Worm (Caenorhabditis elegans) whole organism, L2 larva: Measurements from ENCODE around the gene nex-2.

ENCODE experiments used
- R02D3.7 ChIP-seq: fragments of 150-350 bp; optimal IDR thresholded peaks from 2 replicates; lab custom pipeline; 2014; ENCODE audit warnings: missing biosample characterization, missing genetic modification characterization
- ZK546.5 ChIP-seq: sonication (generic microtip); optimal IDR thresholded peaks from 2 replicates; lab custom pipeline; 2017; ENCODE audit warnings: missing biosample characterization, missing genetic modification characterization
- alr-1 ChIP-seq: fragments of 150-350 bp; optimal IDR thresholded peaks from 2 replicates; lab custom pipeline; 2014; ENCODE audit warnings: missing biosample characterization, missing genetic modification characterization
- aly-2 ChIP-seq: fragments of 150-350 bp; optimal IDR thresholded peaks from 2 replicates; lab custom pipeline; 2014; ENCODE audit warnings: missing biosample characterization, missing genetic modification characterization
- ceh-16 ChIP-seq: fragments of 150-350 bp; optimal IDR thresholded peaks from 2 replicates; lab custom pipeline; 2014; ENCODE audit warnings: missing biosample characterization, missing genetic modification characterization
- crh-2 ChIP-seq: sonication (generic microtip); optimal IDR thresholded peaks from 2 replicates; lab custom pipeline; 2017; ENCODE audit warnings: missing biosample characterization, missing genetic modification characterization
- dmd-4 ChIP-seq: sonication (generic microtip); optimal IDR thresholded peaks from 2 replicates; lab custom pipeline; 2017; ENCODE audit warnings: missing biosample characterization, missing genetic modification characterization
- egl-27 ChIP-seq: sonication (generic microtip); optimal IDR thresholded peaks from 3 replicates; lab custom pipeline; 2017; ENCODE audit warnings: missing biosample characterization, missing genetic modification reagents, missing genetic modification characterization
- fos-1 ChIP-seq: fragments of 150-350 bp; optimal IDR thresholded peaks from 2 replicates; lab custom pipeline; 2014; ENCODE audit warnings: missing biosample characterization, missing genetic modification characterization
- gmeb-1 ChIP-seq: fragments of 150-350 bp; optimal IDR thresholded peaks from 2 replicates; lab custom pipeline; 2014; ENCODE audit warnings: missing biosample characterization, missing genetic modification characterization
- mab-5 ChIP-seq: fragments of 150-350 bp; optimal IDR thresholded peaks from 2 replicates; lab custom pipeline; 2014; ENCODE audit warnings: missing biosample characterization, missing genetic modification characterization
- mbf-1 ChIP-seq: sonication (generic microtip); optimal IDR thresholded peaks from 2 replicates; lab custom pipeline; 2017; ENCODE audit warnings: missing biosample characterization, missing genetic modification characterization
- mdl-1 ChIP-seq, 2 experiments: fragments of 150-350 bp in 1 of 2; sonication (generic microtip) in 1 of 2; optimal IDR thresholded peaks; 2 replicates each; lab custom pipeline; 2017; ENCODE audit warnings: missing biosample characterization in 2 of 2, missing genetic modification characterization in 2 of 2
- nhr-10 ChIP-seq: sonication (generic microtip); optimal IDR thresholded peaks from 2 replicates; lab custom pipeline; 2017; ENCODE audit warnings: missing biosample characterization, missing genetic modification characterization
- nhr-11 ChIP-seq: fragments of 150-350 bp; optimal IDR thresholded peaks from 2 replicates; lab custom pipeline; 2014; ENCODE audit warnings: missing biosample characterization, missing genetic modification characterization
- nhr-129 ChIP-seq: fragments of 150-350 bp; optimal IDR thresholded peaks from 2 replicates; lab custom pipeline; 2014; ENCODE audit warnings: missing biosample characterization, missing genetic modification characterization
- nhr-237 ChIP-seq: fragments of 150-350 bp; optimal IDR thresholded peaks from 2 replicates; lab custom pipeline; 2014; ENCODE audit warnings: missing biosample characterization, missing genetic modification characterization
- nhr-25 ChIP-seq: fragments of 150-350 bp; sonication (generic microtip); optimal IDR thresholded peaks from 3 replicates; lab custom pipeline; 2014; ENCODE audit warnings: missing biosample characterization, missing genetic modification characterization
- sma-3 ChIP-seq: sonication (generic microtip); optimal IDR thresholded peaks from 2 replicates; lab custom pipeline; 2016; ENCODE audit warnings: missing genetic modification reagents, missing genetic modification characterization, missing compliant biosample characterization
- sma-9 ChIP-seq, 2 experiments: fragments of 150-350 bp in 1 of 2; sonication (generic microtip) in 1 of 2; optimal IDR thresholded peaks; 2 replicates each; lab custom pipeline; 2014 to 2016; ENCODE audit warnings: missing genetic modification characterization in 2 of 2, mild to moderate bottlenecking in 1 of 2, missing biosample characterization in 1 of 2, missing compliant biosample characterization in 1 of 2, missing genetic modification reagents in 1 of 2, moderate library complexity in 1 of 2
- snpc-4 ChIP-seq: fragments of 150-350 bp; optimal IDR thresholded peaks from 2 replicates; lab custom pipeline; 2014; ENCODE audit warnings: missing biosample characterization, missing genetic modification characterization
- unc-39 ChIP-seq: fragments of 150-350 bp; optimal IDR thresholded peaks from 2 replicates; lab custom pipeline; 2014; ENCODE audit warnings: missing biosample characterization, missing genetic modification characterization
- unc-62 ChIP-seq: fragments of 150-350 bp; optimal IDR thresholded peaks from 2 replicates; lab custom pipeline; 2014; ENCODE audit warnings: missing biosample characterization, missing genetic modification reagents, missing genetic modification characterization
- ztf-1 ChIP-seq: fragments of 200-800 bp; sonication (Bioruptor generic); conservative IDR thresholded peaks from 2 replicates; pipeline ENCODE4 v1.3.6; 2022; ENCODE audit warnings: missing genetic modification characterization, missing compliant biosample characterization
- ztf-11 ChIP-seq: sonication (generic microtip); optimal IDR thresholded peaks from 2 replicates; lab custom pipeline; 2017; ENCODE audit warnings: missing biosample characterization, missing genetic modification characterization

Gene nex-2

DNA sequence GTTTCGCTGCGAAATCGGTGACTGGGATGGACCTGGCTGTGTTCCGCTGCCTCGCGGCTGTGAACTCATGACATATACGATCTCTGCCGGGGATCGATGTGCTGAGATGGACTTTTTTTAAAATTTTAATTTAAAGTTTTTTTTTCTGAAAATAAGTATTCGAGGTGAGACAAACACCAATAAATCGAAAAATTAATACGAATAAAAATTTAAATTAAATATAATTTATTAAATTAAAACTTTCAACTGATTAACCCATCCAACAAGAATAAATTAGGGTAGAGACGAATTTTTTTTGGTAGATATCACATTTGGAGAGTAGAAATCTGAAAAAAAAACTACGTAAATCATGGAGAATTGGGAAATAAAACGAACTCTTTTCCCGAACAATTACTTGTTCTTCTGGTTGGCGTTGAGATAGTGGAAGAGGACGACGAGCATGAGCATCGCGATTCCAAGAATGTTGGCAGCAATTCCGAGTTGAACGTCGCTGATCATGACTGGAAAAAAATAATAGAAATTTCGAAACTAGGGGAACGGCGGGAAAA, 12.1 kb downstream of the nex-2 start, which contains the start of the genes unc-50 and ostf-4:
TSS of gene unc-50 (minus strand) at position 101 of the 548 bp plus-strand sequence.
TSS of gene ostf-4 (minus strand) at position 498 of the 548 bp plus-strand sequence.
- no peak for TF ChIP-seq sma-3 (GFP tag; lab: Kevin White, UChicago)
- TF ChIP-seq mdl-1 (tag; optimal IDR thresholded peaks at IDR 0.05; lab: Kevin White, UChicago): no peak
- TF ChIP-seq crh-2 (tag; lab: Kevin White, UChicago): no peak
- no peak for TF ChIP-seq nhr-11 (tag; lab: Kevin White, UChicago)
- no peak for TF ChIP-seq snpc-4 (tag; lab: Kevin White, UChicago)
- TF ChIP-seq ztf-11 (tag; lab: Kevin White, UChicago): no peak
- TF ChIP-seq, all 48 proteins: peak for 0

ce11 chrIII:10314234-10314633, 16.0 kb downstream of the nex-2 start:
- no peak for TF ChIP-seq R02D3.7 (tag; lab: Kevin White, UChicago)
- TF ChIP-seq fos-1 (tag; lab: Kevin White, UChicago): peak; percentile 75

DNA sequence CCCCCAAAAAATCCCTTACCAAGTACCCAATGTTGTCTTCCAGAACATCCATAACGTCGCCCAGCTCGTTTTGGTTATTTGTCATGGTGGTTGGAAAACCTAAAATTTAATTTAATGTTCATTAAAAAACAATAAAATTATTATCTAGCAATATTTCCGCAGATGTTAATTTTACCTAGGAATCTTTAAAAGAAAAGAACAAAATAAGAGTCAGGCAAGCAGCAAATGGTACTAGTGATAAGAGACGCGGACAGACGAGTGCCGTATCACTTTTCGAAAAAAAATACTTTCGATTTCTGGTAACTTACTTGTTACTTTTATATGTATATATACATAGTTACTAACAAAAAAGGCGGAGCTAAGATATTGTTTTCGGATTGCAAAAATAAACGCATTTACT, 19.2 kb downstream of the nex-2 start, which contains the start of gene T07A5.7:
TSS of gene T07A5.7 (minus strand) at position 101 of the 400 bp plus-strand sequence.
- TF ChIP-seq nhr-11 (tag; lab: Kevin White, UChicago): no peak
- TF ChIP-seq unc-39 (tag; lab: Kevin White, UChicago): no peak
- no peak for TF ChIP-seq nhr-25
- TF ChIP-seq nhr-237 (tag; lab: Kevin White, UChicago): no peak
- TF ChIP-seq aly-2 (tag; lab: Kevin White, UChicago): no peak
- TF ChIP-seq alr-1 (tag; lab: Kevin White, UChicago): no peak
- no peak for TF ChIP-seq ceh-16 (tag; lab: Kevin White, UChicago)
- TF ChIP-seq snpc-4 (tag; lab: Kevin White, UChicago): no peak

DNA sequence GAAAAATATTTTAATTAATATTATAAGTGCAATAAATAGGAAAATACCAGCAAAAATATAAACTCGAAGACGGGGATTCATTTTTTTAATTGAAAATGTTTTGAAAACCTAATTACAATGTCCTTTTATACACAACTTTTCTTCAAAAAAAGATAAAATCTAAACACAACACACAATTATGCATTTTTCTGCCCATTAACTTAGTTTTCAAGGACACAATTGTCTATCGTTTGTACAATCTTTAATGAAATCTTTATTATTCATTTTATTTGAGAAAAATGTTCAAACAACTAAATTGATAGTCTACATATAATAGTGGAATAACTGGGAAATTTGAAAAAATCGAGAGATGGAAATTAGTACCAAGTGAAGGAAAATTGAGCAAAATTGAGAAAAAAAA, 24.2 kb downstream of the nex-2 start, which contains the start of gene T07A5.1:
TSS of gene T07A5.1 (minus strand) at position 149 of the 400 bp plus-strand sequence.
- TF ChIP-seq ceh-16 (tag; lab: Kevin White, UChicago) (peak; percentile 90), mbf-1 (no peak)

ce11 chrIII:10305295-10305694, 24.9 kb downstream of the nex-2 start:
- TF ChIP-seq R02D3.7 (tag; lab: Kevin White, UChicago): no peak
- TF ChIP-seq fos-1 (tag; lab: Kevin White, UChicago): peak; percentile 94

DNA sequence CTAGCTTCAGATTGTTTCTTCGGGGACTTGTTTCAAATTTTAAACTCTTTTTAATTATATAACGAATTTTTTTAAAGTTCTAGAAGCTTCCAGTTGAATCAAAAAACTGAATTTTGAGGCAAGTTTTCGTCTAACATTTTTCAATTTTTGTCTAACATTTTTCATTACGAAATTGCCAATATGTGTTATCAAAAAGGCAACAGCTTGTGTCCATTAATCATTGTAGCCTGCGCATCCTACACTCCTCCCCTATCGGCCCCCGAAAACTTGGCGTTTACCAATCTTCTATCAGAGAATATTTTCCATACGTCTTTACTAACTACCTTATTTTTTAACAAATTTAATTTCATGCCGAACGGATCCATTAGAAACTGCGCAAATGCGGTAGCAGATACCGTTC, 30.1 kb downstream of the nex-2 start, which contains the start of gene vglu-3:
TSS of gene vglu-3 (plus strand) at position 301 of the 400 bp plus-strand sequence.
- TF ChIP-seq sma-9 (GFP tag; optimal IDR thresholded peaks at IDR 0.05; lab: Kevin White, UChicago): no peak
- no peak for TF ChIP-seq sma-9 (tag; optimal IDR thresholded peaks at IDR 0.05; lab: Kevin White, UChicago)
- no peak for TF ChIP-seq snpc-4 (tag; lab: Kevin White, UChicago)
- no peak for TF ChIP-seq unc-39 (tag; lab: Kevin White, UChicago)
- no peak for TF ChIP-seq mab-5

DNA sequence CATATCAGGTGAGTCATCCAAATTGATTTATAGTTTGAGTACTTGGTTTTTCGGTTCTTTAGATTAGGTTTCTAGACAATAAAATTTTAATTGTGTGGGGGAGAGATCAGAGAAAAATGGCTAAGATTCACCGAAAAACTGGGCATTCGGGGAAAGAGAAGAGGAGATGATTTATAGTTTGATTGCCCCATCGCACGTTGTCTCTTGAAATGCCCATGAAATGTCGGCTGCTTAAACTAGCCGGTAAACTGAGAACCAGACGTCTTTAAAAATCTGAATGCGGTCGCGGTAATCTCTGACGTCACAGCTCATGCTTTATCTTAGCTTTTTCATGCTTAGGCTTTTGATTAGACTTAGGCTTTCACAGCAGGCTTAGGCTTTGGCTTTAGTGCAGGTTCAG, 33.3 kb downstream of the nex-2 start:
- TF ChIP-seq nhr-10 (tag; lab: Kevin White, UChicago) (no peak), ZK546.5 (tag; lab: Kevin White, UChicago) (no peak), R02D3.7 (tag; lab: Kevin White, UChicago) (no peak), fos-1 (tag; lab: Kevin White, UChicago) (no peak), unc-62 (no peak), egl-27 (tag; lab: Kevin White, UChicago) (no peak), snpc-4 (tag; lab: Kevin White, UChicago) (peak; percentile 80)
- TF ChIP-seq, all 48 proteins: peak for 1

DNA sequence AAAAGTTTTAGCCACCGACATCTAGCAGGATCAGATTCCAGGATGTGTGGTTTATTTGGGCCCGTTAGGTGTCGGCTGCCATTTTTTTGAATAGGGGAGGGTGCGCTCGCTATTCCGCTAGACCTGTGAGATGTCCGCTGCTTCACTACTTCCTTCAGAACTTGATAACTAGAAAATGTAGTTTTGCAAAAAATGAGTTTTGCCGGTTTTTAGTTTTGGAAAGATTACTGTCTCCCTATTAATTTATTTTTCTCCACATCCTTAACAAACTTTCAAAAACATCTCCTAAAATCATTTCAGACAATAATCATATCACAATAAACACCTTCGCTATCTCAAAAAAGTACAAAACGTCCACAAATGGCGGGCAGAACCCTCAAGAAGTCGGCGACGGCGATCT, 35.4 kb downstream of the nex-2 start, which contains the start of gene vglu-2:
TSS of gene vglu-2 (plus strand) at position 301 of the 400 bp plus-strand sequence.
- TF ChIP-seq unc-39 (tag; lab: Kevin White, UChicago) (no peak), fos-1 (tag; lab: Kevin White, UChicago) (no peak), nhr-129 (tag; lab: Kevin White, UChicago) (no peak), gmeb-1 (no peak), snpc-4 (tag; lab: Kevin White, UChicago) (no peak), ztf-1 (GFP tag; lab: Robert Waterston, UW) (no peak), dmd-4 (no peak)
- TF ChIP-seq, all 48 proteins: peak for 0
